Fruit fly (Drosophila melanogaster) Kc167 (cell line): ENCODE results near the gene CG43725.

Source experiments
- h ChIP-seq: fragments of >200 bp; optimal IDR thresholded peaks from 3 replicates; lab custom pipeline; 2018; ENCODE audit warnings: missing external identifiers
- psq ChIP-seq: fragments of >200 bp; optimal IDR thresholded peaks from 2 replicates; lab custom pipeline; 2017; ENCODE audit warnings: missing external identifiers
- ttk ChIP-seq: sonication (Bioruptor generic); optimal IDR thresholded peaks from 2 replicates; lab custom pipeline; 2017; ENCODE audit warnings: missing external identifiers

dm6 chr2L:11086357-11086924 is 11.1 kb downstream of the CG43725 start, which contains the start of gene CG16854:
- TF ChIP-seq psq (lab: Kevin White, UChicago), result no peak
- TF ChIP-seq h (lab: Kevin White, UChicago), result no peak
- no peak for TF ChIP-seq ttk
